Worm (Caenorhabditis elegans): ENCODE measurements around the gene T05A7.1.

- TF ChIP-seq nhr-28 (tag; optimal IDR thresholded peaks at IDR 0.05), result no peak
- no peak for TF ChIP-seq blmp-1 (tag; optimal IDR thresholded peaks at IDR 0.05)
- no peak for TF ChIP-seq ces-1 (GFP tag; optimal IDR thresholded peaks at IDR 0.05)
- no peak for TF ChIP-seq lin-13 (tag; optimal IDR thresholded peaks at IDR 0.05)
- TF ChIP-seq unc-39 (tag; optimal IDR thresholded peaks at IDR 0.05), result no peak
- TF ChIP-seq mep-1 (tag; optimal IDR thresholded peaks at IDR 0.05), result no peak
- no peak for TF ChIP-seq unc-62 (GFP tag; optimal IDR thresholded peaks at IDR 0.05)
- TF ChIP-seq ztf-11 (tag; optimal IDR thresholded peaks at IDR 0.05), result no peak
- TF ChIP-seq pha-4 (tag; optimal IDR thresholded peaks at IDR 0.05), result no peak
- TF ChIP-seq snpc-4 (tag; optimal IDR thresholded peaks at IDR 0.05), result no peak
- no peak for TF ChIP-seq sptf-1 (tag; optimal IDR thresholded peaks at IDR 0.05)
- TF ChIP-seq ceh-43 (GFP tag; optimal IDR thresholded peaks at IDR 0.05), result no peak
- no peak for TF ChIP-seq nhr-76 (tag; optimal IDR thresholded peaks at IDR 0.05)
- no peak for TF ChIP-seq cnd-1 (tag; optimal IDR thresholded peaks at IDR 0.05)
Observed at ce11 chrII:4675481-4675880, 2.5 kb upstream of the T05A7.1 start, which contains the start of gene T05A7.3.
